Fruit fly (Drosophila melanogaster): ENCODE results near the gene CG13282.
A peak's percentile ranks its signal among the peaks of the same experiment; 100 is the strongest.

CG13282 gene

DNA sequence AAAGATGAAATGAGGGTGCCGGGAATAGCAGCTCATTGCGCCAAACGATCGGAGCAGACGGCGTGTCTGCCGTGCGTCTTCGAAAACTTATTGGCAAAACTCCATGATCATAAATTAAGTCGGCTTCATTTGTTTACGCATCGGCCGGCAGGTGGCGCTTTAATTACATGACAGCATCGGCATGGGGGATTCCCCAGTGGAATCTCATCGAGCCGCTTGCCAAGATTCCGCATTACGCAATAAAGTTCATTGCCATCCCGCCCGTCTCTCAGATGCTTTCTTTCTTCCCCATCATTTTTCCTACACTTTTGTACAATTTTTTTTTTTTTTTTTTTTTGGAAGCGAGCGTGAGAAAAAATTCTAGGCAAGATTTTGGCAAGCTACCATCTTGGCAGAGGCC lies 42.3 kb upstream of the CG13282 start:
- no peak for TF ChIP-seq CG7045 (GFP tag; optimal IDR thresholded peaks at IDR 0.05)
- no peak for TF ChIP-seq tj (GFP tag; optimal IDR thresholded peaks at IDR 0.05)
- TF ChIP-seq Clk (GFP tag; optimal IDR thresholded peaks at IDR 0.05) = no peak

DNA sequence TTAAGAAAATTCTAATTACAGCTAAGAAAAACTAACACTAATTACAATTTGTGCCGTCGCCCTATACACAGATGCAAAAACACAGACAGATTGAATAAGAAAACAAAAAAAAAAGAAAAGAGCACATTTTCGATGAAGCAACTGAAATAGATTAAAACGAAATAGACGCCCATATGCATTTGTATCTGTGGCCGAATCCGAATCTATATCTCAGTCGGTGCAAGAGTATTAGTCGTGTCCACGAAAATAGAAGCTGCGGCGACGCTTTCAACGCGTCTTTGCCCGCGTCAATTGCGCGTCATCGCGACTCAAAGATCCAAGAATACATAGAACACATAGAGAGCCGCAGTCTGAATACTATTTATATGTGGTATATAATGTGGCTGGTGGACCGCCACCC lies 40.6 kb upstream of the CG13282 start:
- TF ChIP-seq kay (GFP tag; ENCODE audit: borderline replicate concordance) = peak; percentile 54
- no peak for TF ChIP-seq pad (GFP tag; optimal IDR thresholded peaks at IDR 0.05)

DNA sequence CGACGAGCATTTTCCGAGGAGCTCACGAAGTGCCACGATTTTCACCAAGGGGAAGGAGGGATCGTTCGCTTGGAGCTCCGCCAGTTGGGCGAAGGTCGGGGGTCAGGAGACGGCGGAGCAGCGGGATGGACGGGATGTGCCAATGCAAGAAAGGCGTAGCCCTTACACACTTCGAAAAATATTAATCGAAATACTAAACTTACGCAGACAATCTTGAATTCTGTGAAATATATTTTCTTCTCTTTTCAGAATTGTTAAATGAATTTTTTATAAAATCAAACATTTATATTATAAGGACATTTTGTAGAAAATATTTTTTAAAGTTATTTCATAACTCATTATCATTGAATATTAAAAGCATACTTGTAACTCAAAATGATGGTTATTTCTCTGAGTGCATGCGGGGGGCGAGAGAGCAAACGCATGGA lies 34.6 kb upstream of the CG13282 start:
- TF ChIP-seq toe (GFP tag; optimal IDR thresholded peaks at IDR 0.05) = no peak
- no peak for TF ChIP-seq CG11617 (GFP tag; optimal IDR thresholded peaks at IDR 0.05)
- TF ChIP-seq kay (GFP tag; ENCODE audit: borderline replicate concordance) = no peak

DNA sequence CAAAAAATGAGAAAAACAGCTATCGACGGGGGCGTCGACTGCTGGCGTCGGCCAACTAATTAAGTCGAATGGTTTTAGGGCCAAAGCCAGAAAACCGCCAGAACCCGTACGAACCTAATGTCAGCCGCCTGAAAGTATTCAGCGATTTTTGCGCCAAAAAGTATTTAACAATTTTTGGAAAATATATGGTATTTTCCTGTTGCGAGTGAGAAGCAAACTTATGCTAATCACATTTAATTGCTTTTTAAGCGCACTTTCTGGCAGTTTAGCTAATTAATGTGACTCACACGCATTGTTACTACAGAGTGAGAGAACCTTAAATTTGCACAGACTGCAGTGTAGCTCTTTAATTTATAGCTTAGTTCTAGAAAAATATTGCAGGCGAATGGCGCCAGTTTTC lies 28.2 kb upstream of the CG13282 start:
- TF ChIP-seq ovo (GFP tag; optimal IDR thresholded peaks at IDR 0.05) (no peak), CG7101 (tag; optimal IDR thresholded peaks at IDR 0.05) (no peak), Mnt (GFP tag; optimal IDR thresholded peaks at IDR 0.05) (no peak), CG11617 (GFP tag; optimal IDR thresholded peaks at IDR 0.05) (no peak), cnc (optimal IDR thresholded peaks at IDR 0.05) (no peak), CG12768 (GFP tag; optimal IDR thresholded peaks at IDR 0.05) (no peak), tj (GFP tag; optimal IDR thresholded peaks at IDR 0.05) (no peak), toe (GFP tag; optimal IDR thresholded peaks at IDR 0.05) (no peak), Clk (GFP tag; optimal IDR thresholded peaks at IDR 0.05) (no peak)

DNA sequence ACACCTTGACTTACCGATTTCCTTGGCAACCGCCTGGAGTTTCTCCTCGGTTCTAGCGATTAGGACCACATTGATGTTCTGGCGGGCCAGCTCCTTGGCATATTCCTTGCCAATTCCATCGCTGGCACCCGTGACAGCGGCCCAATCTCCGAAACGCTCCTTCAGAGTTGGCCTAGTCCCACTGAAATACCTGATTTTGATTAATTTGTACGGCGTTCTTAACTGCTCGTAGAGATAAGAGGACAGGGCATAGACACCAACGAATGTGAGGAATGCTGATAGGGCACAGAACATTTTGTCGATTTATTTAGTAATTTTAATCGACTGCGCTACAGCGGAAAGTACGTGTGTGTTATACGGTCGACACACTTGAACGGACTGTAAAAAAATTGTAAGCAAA lies 26.8 kb upstream of the CG13282 start, which contains the start of gene CG6012:
TSS of gene CG6012 (minus strand) at position 364 of the 400 bp plus-strand sequence.
- TF ChIP-seq CG14711 (tag; optimal IDR thresholded peaks at IDR 0.05) (no peak), cic (GFP tag; optimal IDR thresholded peaks at IDR 0.05) (peak; percentile 11), pad (GFP tag; optimal IDR thresholded peaks at IDR 0.05) (no peak)

DNA sequence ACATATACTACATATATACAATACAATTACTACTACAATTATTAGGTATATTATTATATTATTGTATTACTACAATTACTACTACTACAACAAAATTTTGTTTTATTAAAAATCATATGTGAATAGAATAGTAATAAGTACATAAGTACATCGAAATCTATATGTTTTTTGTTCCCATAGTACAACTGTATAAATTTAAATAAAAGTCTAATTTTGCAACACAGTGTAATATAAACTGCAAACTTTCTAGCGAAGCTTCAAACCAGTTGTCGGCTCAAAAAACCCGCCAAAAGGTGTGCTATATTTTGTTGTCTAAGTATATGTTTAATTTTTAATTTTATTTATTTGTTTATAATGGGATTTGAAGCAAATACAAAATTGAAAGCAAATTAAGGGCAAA lies 25.3 kb upstream of the CG13282 start:
- TF ChIP-seq cic (GFP tag; optimal IDR thresholded peaks at IDR 0.05) = no peak
- TF ChIP-seq bab1 (GFP tag; optimal IDR thresholded peaks at IDR 0.05) = no peak
- no peak for TF ChIP-seq CG1620 (GFP tag; optimal IDR thresholded peaks at IDR 0.05)
- no peak for TF ChIP-seq CG11617 (GFP tag; optimal IDR thresholded peaks at IDR 0.05)
- no peak for TF ChIP-seq Crg-1 (GFP tag; optimal IDR thresholded peaks at IDR 0.05)
- TF ChIP-seq pad (GFP tag; optimal IDR thresholded peaks at IDR 0.05) = no peak
- no peak for TF ChIP-seq Clk (GFP tag; optimal IDR thresholded peaks at IDR 0.05)
- no peak for TF ChIP-seq Mnt (GFP tag; optimal IDR thresholded peaks at IDR 0.05)
- TF ChIP-seq kay (GFP tag; ENCODE audit: borderline replicate concordance) = no peak
- TF ChIP-seq CG7045 (GFP tag; optimal IDR thresholded peaks at IDR 0.05) = no peak
- no peak for TF ChIP-seq tj (GFP tag; optimal IDR thresholded peaks at IDR 0.05)
- no peak for TF ChIP-seq Hr96 (GFP tag; optimal IDR thresholded peaks at IDR 0.05)
- TF ChIP-seq ovo (GFP tag; optimal IDR thresholded peaks at IDR 0.05) = no peak
- no peak for TF ChIP-seq CG14711 (tag; optimal IDR thresholded peaks at IDR 0.05)
- no peak for TF ChIP-seq toe (GFP tag; optimal IDR thresholded peaks at IDR 0.05)
- no peak for TF ChIP-seq CG12768 (GFP tag; optimal IDR thresholded peaks at IDR 0.05)
- TF ChIP-seq cnc (optimal IDR thresholded peaks at IDR 0.05) = no peak
- TF ChIP-seq CG7101 (tag; optimal IDR thresholded peaks at IDR 0.05) = no peak
- no peak for TF ChIP-seq CG5204 (GFP tag; optimal IDR thresholded peaks at IDR 0.05)
- TF ChIP-seq CG33017 (tag; optimal IDR thresholded peaks at IDR 0.05) = no peak

DNA sequence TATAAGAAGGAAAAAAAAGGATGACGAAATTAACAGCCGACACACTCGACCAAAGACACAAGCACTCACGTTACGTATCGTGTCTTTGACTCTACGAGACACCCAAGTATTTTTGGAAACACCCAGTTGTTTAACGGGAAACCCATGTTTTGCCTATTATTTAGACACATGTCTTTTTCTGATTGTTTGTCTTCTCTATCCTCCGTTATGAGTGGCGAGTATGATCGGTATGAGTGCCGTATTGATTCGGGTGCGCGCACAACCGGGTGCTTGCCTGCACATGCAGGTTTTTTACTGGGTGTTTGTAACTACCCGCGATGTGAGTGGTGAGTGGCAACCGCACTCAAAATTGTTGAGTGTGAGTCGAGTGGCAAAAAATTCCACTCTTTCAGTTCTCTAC lies 24.8 kb upstream of the CG13282 start:
- TF ChIP-seq Hr96 (GFP tag; optimal IDR thresholded peaks at IDR 0.05) (no peak), CG1620 (GFP tag; optimal IDR thresholded peaks at IDR 0.05) (no peak), CG7101 (tag; optimal IDR thresholded peaks at IDR 0.05) (no peak), cic (GFP tag; optimal IDR thresholded peaks at IDR 0.05) (no peak), ovo (GFP tag; optimal IDR thresholded peaks at IDR 0.05) (no peak), toe (GFP tag; optimal IDR thresholded peaks at IDR 0.05) (no peak), pad (GFP tag; optimal IDR thresholded peaks at IDR 0.05) (no peak), CG11617 (GFP tag; optimal IDR thresholded peaks at IDR 0.05) (no peak), bab1 (GFP tag; optimal IDR thresholded peaks at IDR 0.05) (no peak), CG7045 (GFP tag; optimal IDR thresholded peaks at IDR 0.05) (no peak), Mnt (GFP tag; optimal IDR thresholded peaks at IDR 0.05) (no peak), CG33017 (tag; optimal IDR thresholded peaks at IDR 0.05) (no peak), kay (GFP tag; ENCODE audit: borderline replicate concordance) (no peak)

DNA sequence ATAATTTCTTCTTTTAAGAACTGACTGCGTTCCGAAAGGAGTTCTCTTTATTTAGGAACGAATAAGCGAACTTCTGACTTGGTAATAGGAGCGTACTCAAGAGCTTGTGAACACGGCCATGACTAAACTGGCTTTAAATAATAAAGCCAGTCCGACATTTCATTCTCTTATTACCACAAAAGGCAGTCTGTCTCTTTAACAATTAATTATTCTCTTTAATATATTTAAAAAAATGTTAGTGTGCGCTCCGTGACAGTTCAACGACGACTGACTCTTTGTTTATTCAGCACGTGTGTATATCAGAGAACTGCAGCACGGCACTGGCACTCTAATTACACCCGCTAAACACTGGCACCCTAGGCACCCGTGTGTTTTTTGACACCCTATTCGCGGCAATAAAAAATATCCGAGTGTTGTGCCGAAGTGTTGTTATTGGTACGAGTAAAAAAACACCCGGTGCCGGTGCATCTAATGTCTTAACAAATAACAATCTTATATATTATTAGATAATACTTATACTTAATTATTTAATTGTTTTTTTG lies 24.2 kb upstream of the CG13282 start, which contains the start of gene CG31809:
TSS of gene CG31809 (minus strand) at position 249 of the 542 bp plus-strand sequence.
- peak; percentile 9 for TF ChIP-seq CG12768 (GFP tag; optimal IDR thresholded peaks at IDR 0.05)
- no peak for TF ChIP-seq CG5204 (GFP tag; optimal IDR thresholded peaks at IDR 0.05)
- no peak for TF ChIP-seq toe (GFP tag; optimal IDR thresholded peaks at IDR 0.05)
- TF ChIP-seq CG11617 (GFP tag; optimal IDR thresholded peaks at IDR 0.05) = no peak
- no peak for TF ChIP-seq bab1 (GFP tag; optimal IDR thresholded peaks at IDR 0.05)
- TF ChIP-seq ovo (GFP tag; optimal IDR thresholded peaks at IDR 0.05) = no peak
- TF ChIP-seq Mnt (GFP tag; optimal IDR thresholded peaks at IDR 0.05) = no peak
- peak; percentile 74 for TF ChIP-seq kay (GFP tag; ENCODE audit: borderline replicate concordance)

Data from whole organism, adult.